Fruit fly (Drosophila melanogaster) whole organism, wandering third instar larva: ENCODE results near the gene TotM.

ENCODE experiments used
- CG9705 ChIP-seq: fragments of 200-800 bp; sonication (Bioruptor generic); optimal IDR thresholded peaks from 2 replicates; lab custom pipeline; 2018; ENCODE audit warnings: missing biosample characterization, mild to moderate bottlenecking, missing genetic modification characterization
- CrebA ChIP-seq: fragments of 200-800 bp; sonication (Bioruptor generic); optimal IDR thresholded peaks from 2 replicates; lab custom pipeline; 2016; ENCODE audit warnings: missing biosample characterization, mild to moderate bottlenecking, missing genetic modification characterization, borderline replicate concordance
- Hr83 ChIP-seq: fragments of 200-300 bp; sonication (Bioruptor generic); optimal IDR thresholded peaks from 2 replicates; lab custom pipeline; 2016; ENCODE audit warnings: missing biosample characterization, mild to moderate bottlenecking, missing genetic modification characterization, moderate library complexity; ENCODE audit not compliant: poor library complexity, severe bottlenecking
- Jra ChIP-seq: sonication (Bioruptor generic); optimal IDR thresholded peaks from 2 replicates; lab custom pipeline; 2016; ENCODE audit warnings: missing biosample characterization, missing genetic modification characterization
- Mio ChIP-seq: sonication (Bioruptor generic); optimal IDR thresholded peaks from 2 replicates; lab custom pipeline; 2016; ENCODE audit warnings: missing biosample characterization, missing genetic modification characterization
- OdsH ChIP-seq: fragments of 200-800 bp; sonication (Bioruptor generic); optimal IDR thresholded peaks from 2 replicates; lab custom pipeline; 2016; ENCODE audit warnings: missing biosample characterization, mild to moderate bottlenecking, missing genetic modification characterization
- Sp1 ChIP-seq: fragments of 200-800 bp; sonication (Bioruptor generic); optimal IDR thresholded peaks from 3 replicates; lab custom pipeline; 2019; ENCODE audit warnings: missing biosample characterization, mild to moderate bottlenecking, missing genetic modification characterization, moderate library complexity
- Vsx2 ChIP-seq: fragments of 200-300, 225-300 bp; sonication (Bioruptor generic); optimal IDR thresholded peaks from 2 replicates; lab custom pipeline; 2018; ENCODE audit warnings: missing biosample characterization, missing genetic modification characterization; ENCODE audit not compliant: partially characterized antibody
- br ChIP-seq: fragments of 200-800 bp; sonication (Bioruptor generic); optimal IDR thresholded peaks from 2 replicates; lab custom pipeline; 2016; ENCODE audit warnings: missing biosample characterization, missing genetic modification characterization
- dl ChIP-seq, 2 experiments: fragments of 175-275, 200-275 bp in 1 of 2; fragments of 200-275 bp in 1 of 2; sonication (Bioruptor generic); optimal IDR thresholded peaks; lab custom pipeline; 2018; ENCODE audit warnings: mild to moderate bottlenecking in 2 of 2, missing biosample characterization in 2 of 2, missing genetic modification characterization in 2 of 2, moderate library complexity in 2 of 2; ENCODE audit not compliant: partially characterized antibody in 2 of 2, insufficient read depth in 1 of 2
- dmrt93B ChIP-seq: fragments of 200-800 bp; sonication (Bioruptor generic); optimal IDR thresholded peaks from 2 replicates; lab custom pipeline; 2018; ENCODE audit warnings: missing biosample characterization, mild to moderate bottlenecking, missing genetic modification characterization
- dsf ChIP-seq: sonication (Bioruptor generic); optimal IDR thresholded peaks from 2 replicates; lab custom pipeline; 2016; ENCODE audit warnings: missing biosample characterization, missing genetic modification characterization, borderline replicate concordance
- foxo ChIP-seq, 2 experiments: fragments of 200-800 bp; sonication (Bioruptor generic); optimal IDR thresholded peaks; 2 replicates in 1 of 2; 3 replicates in 1 of 2; lab custom pipeline; 2016 to 2017; ENCODE audit warnings: missing biosample characterization in 2 of 2, missing genetic modification characterization in 2 of 2
- jim ChIP-seq: fragments of 175-275, 200-325 bp; sonication (Bioruptor generic); optimal IDR thresholded peaks from 2 replicates; lab custom pipeline; 2016; ENCODE audit warnings: missing biosample characterization, mild to moderate bottlenecking, missing genetic modification characterization
- lola ChIP-seq: fragments of >200 bp; optimal IDR thresholded peaks from 2 replicates; lab custom pipeline; 2017; ENCODE audit warnings: missing biosample characterization, missing genetic modification characterization
- pan ChIP-seq: fragments of >200 bp; optimal IDR thresholded peaks from 2 replicates; lab custom pipeline; 2017
- psq ChIP-seq: fragments of 200-800 bp; sonication (Bioruptor generic); optimal IDR thresholded peaks from 3 replicates; lab custom pipeline; 2017; ENCODE audit warnings: missing biosample characterization, mild to moderate bottlenecking, missing genetic modification characterization, moderate library complexity
- sage ChIP-seq: fragments of 200-800 bp; sonication (Bioruptor generic); optimal IDR thresholded peaks from 2 replicates; lab custom pipeline; 2016; ENCODE audit warnings: missing biosample characterization, mild to moderate bottlenecking, missing genetic modification characterization
- tai ChIP-seq: sonication (Bioruptor generic); optimal IDR thresholded peaks from 2 replicates; lab custom pipeline; 2016; ENCODE audit warnings: missing biosample characterization, missing genetic modification characterization
- woc ChIP-seq: sonication (Bioruptor generic); optimal IDR thresholded peaks from 2 replicates; lab custom pipeline; 2016; ENCODE audit warnings: missing biosample characterization, mild to moderate bottlenecking, missing genetic modification characterization

Gene TotM

dm6 chr2L:5376442-5376841 is 46.8 kb downstream of the TotM start:
- TF ChIP-seq pan (lab: Kevin White, UChicago) (no peak), dl (GFP tag; optimal IDR thresholded peaks at IDR 0.05; lab: Kevin White, UChicago; ENCODE audit: insufficient read depth in 1 of 2, partially characterized antibody in 2 of 2) (peak in 1 of 2 experiments; percentile 28), foxo (GFP tag; optimal IDR thresholded peaks at IDR 0.05; lab: Kevin White, UChicago) (no peak), Vsx2 (GFP tag; lab: Kevin White, UChicago) (peak; percentile 50), woc (no peak)

- TF ChIP-seq pan (lab: Kevin White, UChicago) = no peak
- TF ChIP-seq Vsx2 (GFP tag; lab: Kevin White, UChicago) = no peak
- TF ChIP-seq dl (GFP tag; optimal IDR thresholded peaks at IDR 0.05; lab: Kevin White, UChicago; ENCODE audit: insufficient read depth in 1 of 2, partially characterized antibody in 2 of 2) = no peak
- no peak for TF ChIP-seq dmrt93B (GFP tag; lab: Kevin White, UChicago)
- no peak for TF ChIP-seq psq (GFP tag; lab: Kevin White, UChicago)
- no peak for TF ChIP-seq Sp1 (GFP tag; lab: Kevin White, UChicago)
- TF ChIP-seq CG9705 (GFP tag; lab: Kevin White, UChicago) = no peak
- TF ChIP-seq OdsH = no peak
- TF ChIP-seq Hr83 (GFP tag; lab: Kevin White, UChicago) = no peak
- TF ChIP-seq jim (GFP tag; lab: Kevin White, UChicago) = no peak
- TF ChIP-seq br (GFP tag; lab: Kevin White, UChicago) = no peak
- TF ChIP-seq Mio (GFP tag; lab: Kevin White, UChicago) = no peak
- no peak for TF ChIP-seq lola (GFP tag; lab: Kevin White, UChicago)
- no peak for TF ChIP-seq tai (GFP tag; lab: Kevin White, UChicago)
- no peak for TF ChIP-seq dsf (GFP tag; lab: Kevin White, UChicago)
- TF ChIP-seq foxo (GFP tag; optimal IDR thresholded peaks at IDR 0.05; lab: Kevin White, UChicago) = no peak
- no peak for TF ChIP-seq CrebA (GFP tag; lab: Kevin White, UChicago)
- no peak for TF ChIP-seq Jra
- no peak for TF ChIP-seq sage (GFP tag; lab: Kevin White, UChicago)
Measured at dm6 chr2L:5378829-5379228, 49.2 kb downstream of the TotM start.
